Fruit fly (Drosophila melanogaster) whole organism, embryonic: ENCODE measurements around the gene Cyp4ac3.

Experiments
- C15 ChIP-seq: fragments of 200-800 bp; sonication (Bioruptor generic); IDR thresholded peaks from 3 replicates; pipeline ENCODE4 v1.3.6; 2022; ENCODE audit warnings: missing biosample characterization, missing genetic modification characterization
- eve ChIP-seq, 2 experiments: fragments of >200 bp; optimal IDR thresholded peaks; 2 replicates each; lab custom pipeline; 2017; ENCODE audit warnings: missing biosample characterization in 2 of 2, missing genetic modification characterization in 2 of 2

DNA sequence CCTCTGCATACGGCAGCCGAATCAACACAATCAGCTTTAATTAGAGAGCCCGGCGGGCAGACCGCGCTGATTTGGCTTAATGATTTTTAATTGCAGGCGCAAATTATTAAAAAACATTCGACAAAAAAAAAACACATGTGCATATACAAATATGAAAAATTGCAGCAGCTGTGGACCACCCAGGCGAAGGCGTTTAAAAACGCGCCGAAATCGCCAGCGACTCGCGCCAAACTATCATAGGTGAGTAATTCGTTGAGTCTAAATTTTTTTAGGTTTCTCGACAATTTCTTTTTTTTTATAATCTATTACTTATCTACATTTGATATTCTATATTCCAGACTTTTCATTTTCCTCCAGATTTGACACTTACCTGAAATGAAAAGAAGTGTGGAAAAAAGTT is 39.1 kb upstream of the Cyp4ac3 start:
- TF ChIP-seq eve (GFP tag; optimal IDR thresholded peaks at IDR 0.05; lab: Kevin White, UChicago), result no peak
- no peak for TF ChIP-seq C15
